Fruit fly (Drosophila melanogaster) whole organism, prepupa: ENCODE data around the gene toe.

ENCODE experiments used
- CG32006 ChIP-seq: fragments of 200-800 bp; sonication (Bioruptor generic); optimal IDR thresholded peaks from 3 replicates; lab custom pipeline; 2017; ENCODE audit warnings: missing biosample characterization, mild to moderate bottlenecking, missing genetic modification characterization
- CG6163 ChIP-seq: fragments of 200-800 bp; sonication (Bioruptor generic); IDR thresholded peaks from 3 replicates; pipeline ENCODE4 v1.3.6; 2022; ENCODE audit warnings: missing biosample characterization, missing genetic modification characterization
- CG9139 ChIP-seq: fragments of 200-800 bp; sonication (Bioruptor generic); optimal IDR thresholded peaks from 3 replicates; lab custom pipeline; 2017; ENCODE audit warnings: missing biosample characterization, mild to moderate bottlenecking, missing genetic modification characterization
- fkh ChIP-seq: fragments of 200-800 bp; sonication (Bioruptor generic); optimal IDR thresholded peaks from 3 replicates; lab custom pipeline; 2017; ENCODE audit warnings: missing biosample characterization, mild to moderate bottlenecking, missing genetic modification characterization, moderate library complexity
- pdm3 ChIP-seq: fragments of 200-800 bp; sonication (Bioruptor generic); optimal IDR thresholded peaks from 3 replicates; lab custom pipeline; 2016; ENCODE audit warnings: missing biosample characterization, missing genetic modification characterization
- svp ChIP-seq: fragments of 200-800 bp; sonication (Bioruptor generic); peaks from one replicate; lab custom pipeline; 2016; ENCODE audit warnings: missing biosample characterization, missing genetic modification characterization

Gene toe

dm6 chr3L:12380592-12380991, 51.9 kb downstream of the toe start:
- TF ChIP-seq fkh (GFP tag; lab: Kevin White, UChicago) (no peak), CG9139 (GFP tag; lab: Kevin White, UChicago) (no peak), CG32006 (no peak)

dm6 chr3L:12374420-12374819, 58.0 kb downstream of the toe start:
- TF ChIP-seq svp (GFP tag; lab: Kevin White, UChicago) (peak; percentile 5), pdm3 (GFP tag; lab: Kevin White, UChicago) (no peak), CG32006 (no peak), CG6163 (GFP tag; lab: Robert Waterston, UW) (0 out of 3 replicates have a peak, but pooled peaks have one; percentile 15)
